Worm (Caenorhabditis elegans) whole organism, young adult: Measurements from ENCODE around the gene C45B2.2.

ENCODE experiments used
- ZK185.1 ChIP-seq: sonication (generic microtip); optimal IDR thresholded peaks from 2 replicates; lab custom pipeline; 2016; ENCODE audit warnings: mild to moderate bottlenecking, missing genetic modification characterization, missing compliant biosample characterization; ENCODE audit not compliant: poor library complexity, severe bottlenecking
- aptf-3 ChIP-seq: fragments of 200-800 bp; sonication (Bioruptor generic); IDR thresholded peaks from 2 replicates; pipeline ENCODE4 v1.3.6; 2022; ENCODE audit warnings: missing genetic modification characterization, missing compliant biosample characterization
- athp-1 ChIP-seq: sonication (generic microtip); optimal IDR thresholded peaks from 2 replicates; lab custom pipeline; 2017; ENCODE audit warnings: mild to moderate bottlenecking, missing genetic modification characterization, missing compliant biosample characterization
- bed-2 ChIP-seq: fragments of 200-800 bp; sonication (Bioruptor generic); IDR thresholded peaks from 2 replicates; pipeline ENCODE4 v1.3.6; 2022; ENCODE audit warnings: missing genetic modification reagents, missing genetic modification characterization, missing compliant biosample characterization
- cebp-1 ChIP-seq, 2 experiments: fragments of 200-800 bp in 1 of 2; sonication (Bioruptor generic) in 1 of 2; sonication (generic microtip) in 1 of 2; IDR thresholded peaks in 1 of 2; optimal IDR thresholded peaks in 1 of 2; 2 replicates each; pipeline versions ENCODE4 v1.3.6 to Lab custom; 2017 to 2022; ENCODE audit warnings: missing compliant biosample characterization in 2 of 2, missing genetic modification characterization in 2 of 2, mild to moderate bottlenecking in 1 of 2, missing genetic modification reagents in 1 of 2, moderate library complexity in 1 of 2
- dpl-1 ChIP-seq: fragments of 150-350 bp; optimal IDR thresholded peaks from 2 replicates; lab custom pipeline; 2014; ENCODE audit warnings: missing biosample characterization, missing genetic modification reagents, missing genetic modification characterization
- nhr-179 ChIP-seq: sonication (generic microtip); optimal IDR thresholded peaks from 2 replicates; lab custom pipeline; 2016; ENCODE audit warnings: mild to moderate bottlenecking, missing genetic modification characterization, missing compliant biosample characterization
- nhr-27 ChIP-seq: fragments of 200-800 bp; sonication (Bioruptor generic); optimal IDR thresholded peaks from 2 replicates; lab custom pipeline; 2018; ENCODE audit warnings: mild to moderate bottlenecking, missing genetic modification characterization, moderate library complexity, missing compliant biosample characterization
- rcor-1 ChIP-seq: fragments of 200-800 bp; sonication (Bioruptor generic); IDR thresholded peaks from 2 replicates; pipeline ENCODE4 v1.3.6; 2022; ENCODE audit warnings: missing genetic modification reagents, missing genetic modification characterization, missing compliant biosample characterization
- rec-8 ChIP-seq, 2 experiments: sonication (generic microtip); optimal IDR thresholded peaks; 2 replicates each; lab custom pipeline; 2016; ENCODE audit warnings: mild to moderate bottlenecking in 2 of 2, missing genetic modification characterization in 2 of 2, missing genetic modification reagents in 2 of 2, missing genotype in 2 of 2, missing biosample characterization in 1 of 2, missing compliant biosample characterization in 1 of 2, moderate library complexity in 1 of 2
- tlf-1 ChIP-seq: fragments of 200-800 bp; sonication (Bioruptor generic); optimal IDR thresholded peaks from 2 replicates; lab custom pipeline; 2018; ENCODE audit warnings: mild to moderate bottlenecking, missing genetic modification characterization, missing compliant biosample characterization
- ztf-22 ChIP-seq: fragments of 200-800 bp; sonication (Bioruptor generic); optimal IDR thresholded peaks from 2 replicates; lab custom pipeline; 2018; ENCODE audit warnings: mild to moderate bottlenecking, missing genetic modification characterization, moderate library complexity, missing compliant biosample characterization
- ztf-26 ChIP-seq: sonication (generic microtip); optimal IDR thresholded peaks from 2 replicates; lab custom pipeline; 2017; ENCODE audit warnings: missing genetic modification characterization, missing compliant biosample characterization

- no peak for TF ChIP-seq nhr-27 (tag; lab: Kevin White, UChicago)
- no peak for TF ChIP-seq dpl-1
- TF ChIP-seq rec-8 (tag; optimal IDR thresholded peaks at IDR 0.05; lab: Kevin White, UChicago) = no peak
- no peak for TF ChIP-seq athp-1 (tag; lab: Kevin White, UChicago)
- TF ChIP-seq aptf-3 (GFP tag; lab: Robert Waterston, UW) = no peak
- TF ChIP-seq bed-2 = no peak
- TF ChIP-seq nhr-179 (tag; lab: Kevin White, UChicago) = no peak
- TF ChIP-seq cebp-1 (GFP tag; IDR thresholded peaks at IDR 0.05; lab: Robert Waterston, UW) = no peak
- TF ChIP-seq cebp-1 (tag; optimal IDR thresholded peaks at IDR 0.05; lab: Kevin White, UChicago) = no peak
- no peak for TF ChIP-seq rcor-1 (GFP tag; lab: Robert Waterston, UW)
- no peak for TF ChIP-seq ZK185.1 (tag; lab: Kevin White, UChicago)
- no peak for TF ChIP-seq ztf-22 (GFP tag; lab: Kevin White, UChicago)
- TF ChIP-seq ztf-26 (tag; lab: Kevin White, UChicago) = no peak
- TF ChIP-seq tlf-1 (GFP tag; lab: Kevin White, UChicago) = no peak
These were observed 33.7 kb upstream of the C45B2.2 start for ce11 chrX:6050849-6051248.
